Worm (Caenorhabditis elegans) whole organism, L1 larva: ENCODE measurements around the gene T19B10.12.

ENCODE experiments used
- ama-1 ChIP-seq: fragments of 150-350 bp; optimal IDR thresholded peaks from 2 replicates; lab custom pipeline; 2014
- zip-4 ChIP-seq: fragments of 200-800 bp; sonication (Bioruptor generic); optimal IDR thresholded peaks from 2 replicates; lab custom pipeline; 2018; ENCODE audit warnings: mild to moderate bottlenecking, missing genetic modification characterization, moderate library complexity, missing compliant biosample characterization

ce11 chrV:11250735-11251134, at the start of gene T19B10.12:
- TF ChIP-seq zip-4 (GFP tag; lab: Kevin White, UChicago) (no peak), ama-1 (lab: Kevin White, UChicago) (no peak)
